Fruit fly (Drosophila melanogaster): ENCODE data around the gene CG33635.
A peak's percentile ranks its signal among the peaks of the same experiment; 100 is the strongest.

The CG33635 gene

dm6 chr2L:170383-170782 lies 11.9 kb upstream of the CG33635 start:
- TF ChIP-seq CG4328 (GFP tag; optimal IDR thresholded peaks at IDR 0.05) (no peak), Hr51 (GFP tag; optimal IDR thresholded peaks at IDR 0.05) (no peak), run (tag; optimal IDR thresholded peaks at IDR 0.05) (no peak), Poxn (GFP tag; IDR thresholded peaks at IDR 0.05) (no peak), psq (GFP tag; optimal IDR thresholded peaks at IDR 0.05) (no peak), sug (tag; optimal IDR thresholded peaks at IDR 0.05) (peak; percentile 33), lbe (GFP tag; optimal IDR thresholded peaks at IDR 0.05) (peak; percentile 29), CG5953 (GFP tag; IDR thresholded peaks at IDR 0.05) (no peak), CG17829 (tag; optimal IDR thresholded peaks at IDR 0.05) (no peak), onecut (GFP tag; IDR thresholded peaks at IDR 0.05) (no peak), Fer1 (GFP tag; optimal IDR thresholded peaks at IDR 0.05) (no peak), CG2678 (tag; optimal IDR thresholded peaks at IDR 0.05) (peak; percentile 15), CG4424 (GFP tag; optimal IDR thresholded peaks at IDR 0.05) (no peak), CG12104 (GFP tag; optimal IDR thresholded peaks at IDR 0.05) (no peak), Hr39 (optimal IDR thresholded peaks at IDR 0.05) (no peak), Nf-YA (GFP tag; IDR thresholded peaks at IDR 0.05) (no peak), eve (GFP tag; optimal IDR thresholded peaks at IDR 0.05) (peak in 1 of 2 experiments; percentile 10), nerfin-1 (tag; optimal IDR thresholded peaks at IDR 0.05) (no peak), gsb (GFP tag; IDR thresholded peaks at IDR 0.05) (no peak), Bdp1 (GFP tag; optimal IDR thresholded peaks at IDR 0.05) (no peak), Opbp (GFP tag; IDR thresholded peaks at IDR 0.05; ENCODE audit: partially characterized antibody) (no peak), CG14014 (GFP tag; IDR thresholded peaks at IDR 0.05) (no peak), sd (tag; optimal IDR thresholded peaks at IDR 0.05) (peak; percentile 21), dan (GFP tag; IDR thresholded peaks at IDR 0.05) (no peak), Ptx1 (GFP tag; IDR thresholded peaks at IDR 0.05) (no peak), CG17612 (GFP tag; IDR thresholded peaks at IDR 0.05) (no peak), repo (GFP tag; optimal IDR thresholded peaks at IDR 0.05) (no peak), CG17361 (GFP tag; IDR thresholded peaks at IDR 0.05) (no peak), CG2120 (GFP tag; optimal IDR thresholded peaks at IDR 0.05) (no peak), CG5180 (GFP tag; optimal IDR thresholded peaks at IDR 0.05) (no peak), CG9817 (tag; optimal IDR thresholded peaks at IDR 0.05) (no peak), Pdp1 (GFP tag; optimal IDR thresholded peaks at IDR 0.05) (peak in 1 of 2 experiments; percentile 69), hb (GFP tag; IDR thresholded peaks at IDR 0.05; ENCODE audit: partially characterized antibody) (no peak), Hand (GFP tag; optimal IDR thresholded peaks at IDR 0.05) (no peak), ab (GFP tag; optimal IDR thresholded peaks at IDR 0.05) (no peak), CG42726 (GFP tag; IDR thresholded peaks at IDR 0.05; ENCODE audit: partially characterized antibody) (no peak), Oli (tag; optimal IDR thresholded peaks at IDR 0.05) (no peak), Doc2 (GFP tag; IDR thresholded peaks at IDR 0.05) (no peak), grn (GFP tag; optimal IDR thresholded peaks at IDR 0.05) (peak; percentile 55), CG10147 (GFP tag; optimal IDR thresholded peaks at IDR 0.05) (no peak), gsb-n (tag; optimal IDR thresholded peaks at IDR 0.05) (no peak), Max (GFP tag; optimal IDR thresholded peaks at IDR 0.05) (no peak), wek (GFP tag; optimal IDR thresholded peaks at IDR 0.05) (no peak), CG18619 (GFP tag; optimal IDR thresholded peaks at IDR 0.05) (no peak), lab (GFP tag; optimal IDR thresholded peaks at IDR 0.05) (peak; percentile 13), disco-r (GFP tag; optimal IDR thresholded peaks at IDR 0.05) (no peak), CG4820 (GFP tag; optimal IDR thresholded peaks at IDR 0.05) (no peak), Fer3 (tag; optimal IDR thresholded peaks at IDR 0.05) (no peak), exex (tag; optimal IDR thresholded peaks at IDR 0.05) (peak; percentile 91), inv (GFP tag; IDR thresholded peaks at IDR 0.05; ENCODE audit: partially characterized antibody) (no peak), CG9932 (GFP tag; IDR thresholded peaks at IDR 0.05) (no peak), gcm (GFP tag; optimal IDR thresholded peaks at IDR 0.05) (no peak)
